Worm (Caenorhabditis elegans): ENCODE results near the gene F28D1.6.

F28D1.6 gene

DNA sequence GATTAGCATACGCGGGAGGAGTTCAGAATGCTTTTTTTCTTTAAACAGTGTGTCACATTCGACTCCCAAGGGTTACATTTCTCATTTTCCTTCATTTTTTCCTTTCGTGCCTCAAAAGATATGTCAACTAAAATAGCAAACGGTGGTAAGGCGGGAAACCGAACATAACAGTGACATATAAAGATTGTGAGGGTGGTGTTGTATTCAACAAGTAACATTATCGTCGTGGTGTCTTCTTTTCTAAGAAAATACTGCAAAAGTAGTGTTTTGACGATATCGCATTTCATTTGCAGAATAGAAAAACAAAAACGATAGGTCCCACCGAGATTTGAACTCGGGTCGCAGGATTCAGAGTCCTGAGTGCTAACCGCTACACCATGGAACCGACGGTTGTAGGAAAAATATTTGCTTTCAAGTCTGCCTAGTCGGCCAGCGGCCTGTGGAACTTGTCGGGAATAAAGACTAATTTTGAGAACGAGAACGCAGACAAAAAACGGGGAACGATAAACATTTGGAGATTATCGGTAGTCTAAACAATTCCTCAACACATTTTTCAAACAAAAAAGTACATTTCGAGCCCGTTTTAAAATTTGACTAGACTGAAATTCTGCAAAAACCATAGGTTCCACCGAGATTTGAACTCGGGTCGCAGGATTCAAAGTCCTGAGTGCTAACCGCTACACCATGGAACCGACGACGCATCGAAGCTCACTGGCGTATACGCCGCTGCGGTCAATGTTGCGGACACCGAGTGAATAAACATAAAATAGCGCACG is 31.9 kb upstream of the F28D1.6 start (continued):
- no peak for TF ChIP-seq sox-2 (GFP tag; IDR thresholded peaks at IDR 0.05)
- TF ChIP-seq dve-1 (tag; optimal IDR thresholded peaks at IDR 0.05), result peak; percentile 22
- TF ChIP-seq C08G9.2 (tag; optimal IDR thresholded peaks at IDR 0.05), result no peak
- TF ChIP-seq nhr-232 (tag; optimal IDR thresholded peaks at IDR 0.05), result peak; percentile 8
- no peak for TF ChIP-seq lim-6 (tag; optimal IDR thresholded peaks at IDR 0.05)
- no peak for TF ChIP-seq pros-1 (tag; optimal IDR thresholded peaks at IDR 0.05)
- TF ChIP-seq elt-4 (tag; optimal IDR thresholded peaks at IDR 0.05), result no peak
- TF ChIP-seq hlh-6 (tag; optimal IDR thresholded peaks at IDR 0.05), result peak; percentile 44
- no peak for TF ChIP-seq madf-2 (tag; optimal IDR thresholded peaks at IDR 0.05)
- TF ChIP-seq hlh-30 (tag; optimal IDR thresholded peaks at IDR 0.05; ENCODE audit: insufficient read depth), result no peak
- TF ChIP-seq gmeb-2 (tag; optimal IDR thresholded peaks at IDR 0.05), result no peak
- peak; percentile 34 for TF ChIP-seq che-1 (tag; optimal IDR thresholded peaks at IDR 0.05)
- TF ChIP-seq unc-55 (GFP tag; optimal IDR thresholded peaks at IDR 0.05), result no peak
- no peak for TF ChIP-seq zip-5 (tag; optimal IDR thresholded peaks at IDR 0.05)
- TF ChIP-seq ceh-18 (tag; optimal IDR thresholded peaks at IDR 0.05), result no peak
- no peak for TF ChIP-seq fkh-6 (tag; optimal IDR thresholded peaks at IDR 0.05)
- TF ChIP-seq hlh-13 (GFP tag; optimal IDR thresholded peaks at IDR 0.05), result peak; percentile 31
- TF ChIP-seq F13H6.1 (tag; optimal IDR thresholded peaks at IDR 0.05), result no peak
- no peak for TF ChIP-seq nfya-1 (tag; optimal IDR thresholded peaks at IDR 0.05)

DNA sequence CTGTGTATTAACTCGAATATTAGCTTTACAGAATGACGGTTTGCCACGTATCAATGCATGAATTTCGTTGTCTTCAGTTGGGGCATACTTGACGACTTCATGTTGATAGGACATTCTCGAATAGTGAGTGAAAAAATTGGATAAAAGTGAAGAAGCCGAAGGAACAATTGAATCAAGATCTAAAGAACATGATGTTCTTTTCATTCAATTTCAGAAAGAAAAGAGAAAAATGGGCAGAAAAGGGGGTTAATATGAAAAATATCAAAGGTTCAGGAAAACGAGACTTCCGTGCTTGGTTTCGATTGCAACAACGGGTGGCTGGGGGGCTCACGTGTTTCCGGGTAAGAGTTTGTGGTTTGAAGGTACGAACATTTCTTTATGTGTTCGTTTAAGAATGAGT is 29.6 kb upstream of the F28D1.6 start:
- TF ChIP-seq tbx-2 (tag; optimal IDR thresholded peaks at IDR 0.05), result no peak
- TF ChIP-seq elt-4 (tag; optimal IDR thresholded peaks at IDR 0.05), result no peak
- TF ChIP-seq ref-2 (tag; optimal IDR thresholded peaks at IDR 0.05), result no peak
- no peak for TF ChIP-seq ceh-9 (tag; optimal IDR thresholded peaks at IDR 0.05)
- TF ChIP-seq zip-5 (tag; optimal IDR thresholded peaks at IDR 0.05), result no peak
- no peak for TF ChIP-seq che-1 (tag; optimal IDR thresholded peaks at IDR 0.05)
- no peak for TF ChIP-seq pag-3 (tag; optimal IDR thresholded peaks at IDR 0.05; ENCODE audit: borderline replicate concordance)
- no peak for TF ChIP-seq ceh-18 (tag; optimal IDR thresholded peaks at IDR 0.05)
- TF ChIP-seq pat-9 (tag; optimal IDR thresholded peaks at IDR 0.05), result no peak

ce11 chrIV:12410167-12410566 is 25.2 kb upstream of the F28D1.6 start, which contains the start of gene acl-13:
Gene acl-13, plus strand, starts transcription at chrIV:12410467.
- TF ChIP-seq lim-6 (tag; optimal IDR thresholded peaks at IDR 0.05), result no peak
- TF ChIP-seq pag-3 (tag; optimal IDR thresholded peaks at IDR 0.05; ENCODE audit: borderline replicate concordance), result no peak
- TF ChIP-seq ceh-2 (tag; optimal IDR thresholded peaks at IDR 0.05), result no peak
- TF ChIP-seq nhr-232 (tag; optimal IDR thresholded peaks at IDR 0.05), result no peak
- no peak for TF ChIP-seq ceh-34 (tag; optimal IDR thresholded peaks at IDR 0.05)
- no peak for TF ChIP-seq hlh-15 (tag; optimal IDR thresholded peaks at IDR 0.05)
- no peak for TF ChIP-seq unc-42 (tag; optimal IDR thresholded peaks at IDR 0.05)
- TF ChIP-seq F13H6.1 (tag; optimal IDR thresholded peaks at IDR 0.05), result no peak
- TF ChIP-seq unc-3 (GFP tag; conservative IDR thresholded peaks at IDR 0.05), result no peak
- no peak for TF ChIP-seq unc-3 (tag; optimal IDR thresholded peaks at IDR 0.05)
- TF ChIP-seq pros-1 (tag; optimal IDR thresholded peaks at IDR 0.05), result no peak
- TF ChIP-seq hlh-8 (tag; optimal IDR thresholded peaks at IDR 0.05), result no peak

DNA sequence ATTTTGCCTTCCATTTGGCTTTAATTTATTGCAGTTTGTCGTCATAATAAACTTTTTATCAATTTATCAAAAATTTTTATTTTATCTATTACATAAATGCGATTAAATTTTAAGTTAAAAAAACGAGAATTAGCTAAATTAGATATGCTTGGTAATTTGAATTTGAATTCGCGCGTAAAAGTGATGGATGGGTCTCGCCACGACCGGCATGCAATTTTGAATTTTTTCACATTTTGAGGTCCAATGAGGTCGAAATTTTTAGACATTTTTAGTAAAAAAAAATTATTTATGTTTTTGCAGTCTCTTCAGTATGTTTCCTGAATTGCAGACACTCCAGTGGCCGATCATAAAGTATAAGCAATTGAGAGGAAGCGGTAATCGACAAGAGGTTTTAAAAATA is 23.7 kb upstream of the F28D1.6 start, which contains the start of gene dsb-1:
Gene dsb-1 (plus strand): TSS at position 301 of the 400 bp plus-strand sequence.
- no peak for TF ChIP-seq pros-1 (tag; optimal IDR thresholded peaks at IDR 0.05)
- TF ChIP-seq ceh-22 (tag; optimal IDR thresholded peaks at IDR 0.05), result no peak
- TF ChIP-seq sdc-2 (tag; optimal IDR thresholded peaks at IDR 0.05), result no peak
- no peak for TF ChIP-seq K09A11.1 (tag; optimal IDR thresholded peaks at IDR 0.05; ENCODE audit: insufficient read depth)
- no peak for TF ChIP-seq T23F11.4 (GFP tag; optimal IDR thresholded peaks at IDR 0.05)
- no peak for TF ChIP-seq nhr-232 (tag; optimal IDR thresholded peaks at IDR 0.05)
- TF ChIP-seq lin-11 (tag; optimal IDR thresholded peaks at IDR 0.05), result no peak
- TF ChIP-seq unc-42 (tag; optimal IDR thresholded peaks at IDR 0.05), result no peak
- TF ChIP-seq unc-55 (GFP tag; optimal IDR thresholded peaks at IDR 0.05), result no peak
- no peak for TF ChIP-seq rnt-1 (tag; optimal IDR thresholded peaks at IDR 0.05)
